Fruit fly (Drosophila melanogaster) whole organism, embryonic: ENCODE measurements around the gene park.

Source experiments
- B-H1 ChIP-seq: fragments of 200-800 bp; sonication (Bioruptor generic); IDR thresholded peaks from 3 replicates; pipeline ENCODE4 v1.3.6; 2022; ENCODE audit warnings: missing biosample characterization, missing genetic modification characterization
- B-H2 ChIP-seq: fragments of 200-800 bp; sonication (Bioruptor generic); optimal IDR thresholded peaks from 2 replicates; lab custom pipeline; 2018; ENCODE audit warnings: missing biosample characterization, mild to moderate bottlenecking, missing genetic modification characterization
- CG10366 ChIP-seq: fragments of 200-800 bp; sonication (Bioruptor generic); IDR thresholded peaks from 2 replicates; pipeline ENCODE4 v1.3.6; 2022; ENCODE audit warnings: missing biosample characterization, missing genetic modification characterization
- CG11504 ChIP-seq: fragments of 200-800 bp; sonication (Bioruptor generic); optimal IDR thresholded peaks from 3 replicates; lab custom pipeline; 2019; ENCODE audit warnings: missing biosample characterization, mild to moderate bottlenecking, missing genetic modification characterization, moderate library complexity
- CG12391 ChIP-seq: fragments of 200-800 bp; sonication (Bioruptor generic); optimal IDR thresholded peaks from 3 replicates; lab custom pipeline; 2018; ENCODE audit warnings: missing biosample characterization, mild to moderate bottlenecking, missing genetic modification characterization, moderate library complexity
- CG13123 ChIP-seq: fragments of 200-800 bp; sonication (Bioruptor generic); optimal IDR thresholded peaks from 2 replicates; lab custom pipeline; 2016; ENCODE audit warnings: missing biosample characterization, missing genetic modification characterization
- CG13287 ChIP-seq: fragments of 200-800 bp; sonication (Bioruptor generic); IDR thresholded peaks from 2 replicates; pipeline ENCODE4 v1.3.6; 2022; ENCODE audit warnings: missing biosample characterization, missing genetic modification characterization; ENCODE audit not compliant: partially characterized antibody
- CG14965 ChIP-seq: fragments of 200-800 bp; sonication (Bioruptor generic); optimal IDR thresholded peaks from 2 replicates; lab custom pipeline; 2016; ENCODE audit warnings: missing biosample characterization, missing genetic modification characterization, borderline replicate concordance
- CG15514 ChIP-seq: fragments of 200-800 bp; sonication (Bioruptor generic); optimal IDR thresholded peaks from 3 replicates; lab custom pipeline; 2017; ENCODE audit warnings: missing biosample characterization, missing genetic modification characterization, mild to moderate bottlenecking, moderate library complexity, missing genetic modification reagents
- CG1603 ChIP-seq: fragments of 200-800 bp; sonication (Bioruptor generic); optimal IDR thresholded peaks from 2 replicates; lab custom pipeline; 2019; ENCODE audit warnings: missing biosample characterization, mild to moderate bottlenecking, missing genetic modification characterization, moderate library complexity
- CG18599 ChIP-seq: fragments of 200-800 bp; sonication (Bioruptor generic); optimal IDR thresholded peaks from 3 replicates; lab custom pipeline; 2017; ENCODE audit warnings: missing biosample characterization, missing genetic modification characterization, mild to moderate bottlenecking, moderate library complexity, missing genetic modification reagents
- CG2875 ChIP-seq: fragments of 200-800 bp; sonication (Bioruptor generic); optimal IDR thresholded peaks from 2 replicates; lab custom pipeline; 2017; ENCODE audit warnings: missing biosample characterization, mild to moderate bottlenecking, missing genetic modification characterization, missing genetic modification reagents
- CG32767 ChIP-seq: fragments of 200-800 bp; sonication (Bioruptor generic); IDR thresholded peaks from 2 replicates; pipeline ENCODE4 v1.3.6; 2022; ENCODE audit warnings: missing biosample characterization, missing genetic modification characterization
- CG33213 ChIP-seq: fragments of 200-800 bp; sonication (Bioruptor generic); optimal IDR thresholded peaks from 3 replicates; lab custom pipeline; 2016; ENCODE audit warnings: missing biosample characterization, missing genetic modification characterization
- CG3838 ChIP-seq: fragments of 200-800 bp; sonication (Bioruptor generic); optimal IDR thresholded peaks from 3 replicates; lab custom pipeline; 2016; ENCODE audit warnings: missing biosample characterization, missing genetic modification characterization
- CG3847 ChIP-seq: fragments of 200-800 bp; sonication (Bioruptor generic); IDR thresholded peaks from 2 replicates; pipeline ENCODE4 v1.3.6; 2022; ENCODE audit warnings: missing biosample characterization, missing genetic modification characterization
- CG4617 ChIP-seq: fragments of 200-800 bp; sonication (Bioruptor generic); optimal IDR thresholded peaks from 3 replicates; lab custom pipeline; 2016; ENCODE audit warnings: missing biosample characterization, missing genetic modification characterization, borderline replicate concordance
- CG6272 ChIP-seq: fragments of 200-800 bp; sonication (Bioruptor generic); IDR thresholded peaks from 2 replicates; pipeline ENCODE4 v1.3.6; 2022; ENCODE audit warnings: missing biosample characterization, missing genetic modification characterization
- CG7963 ChIP-seq: fragments of 200-800 bp; sonication (Bioruptor generic); IDR thresholded peaks from 3 replicates; pipeline ENCODE4 v1.3.6; 2022; ENCODE audit warnings: missing biosample characterization, missing genetic modification characterization; ENCODE audit not compliant: partially characterized antibody
- CoRest ChIP-seq: fragments of 200-800 bp; sonication (Bioruptor generic); optimal IDR thresholded peaks from 3 replicates; lab custom pipeline; 2018; ENCODE audit warnings: missing biosample characterization, mild to moderate bottlenecking, missing genetic modification characterization, moderate library complexity
- CrebB ChIP-seq: fragments of 200-800 bp; sonication (Bioruptor generic); optimal IDR thresholded peaks from 3 replicates; lab custom pipeline; 2018; ENCODE audit warnings: missing biosample characterization, mild to moderate bottlenecking, missing genetic modification characterization
- Dbx ChIP-seq: fragments of 200-800 bp; sonication (Bioruptor generic); IDR thresholded peaks from 3 replicates; pipeline ENCODE4 v1.3.6; 2022; ENCODE audit warnings: missing biosample characterization, missing genetic modification characterization
- Doc3 ChIP-seq: fragments of 200-800 bp; sonication (Bioruptor generic); IDR thresholded peaks from 3 replicates; pipeline ENCODE4 v1.3.6; 2022; ENCODE audit warnings: missing biosample characterization, missing genetic modification characterization; ENCODE audit not compliant: partially characterized antibody
- E2f1 ChIP-seq: fragments of 200-800 bp; sonication (Bioruptor generic); IDR thresholded peaks from 2 replicates; pipeline ENCODE4 v1.3.6; 2022; ENCODE audit warnings: missing biosample characterization, missing genetic modification characterization
- Fer1 ChIP-seq: fragments of 200-800 bp; sonication (Bioruptor generic); optimal IDR thresholded peaks from 2 replicates; lab custom pipeline; 2017; ENCODE audit warnings: missing biosample characterization, mild to moderate bottlenecking, missing genetic modification characterization
- Hand ChIP-seq: fragments of 200-800 bp; sonication (Bioruptor generic); optimal IDR thresholded peaks from 2 replicates; lab custom pipeline; 2017; ENCODE audit warnings: mild to moderate bottlenecking, missing biosample characterization, missing genetic modification reagents, missing genetic modification characterization
- Hr3 ChIP-seq: fragments of 200-800 bp; sonication (Bioruptor generic); optimal IDR thresholded peaks from 3 replicates; lab custom pipeline; 2016; ENCODE audit warnings: missing biosample characterization, missing genetic modification characterization
- Jarid2 ChIP-seq: fragments of 200-800 bp; sonication (Bioruptor generic); optimal IDR thresholded peaks from 3 replicates; lab custom pipeline; 2017; ENCODE audit warnings: mild to moderate bottlenecking, missing biosample characterization, missing genetic modification reagents, missing genetic modification characterization
- MTF-1 ChIP-seq: fragments of 200-800 bp; sonication (Bioruptor generic); optimal IDR thresholded peaks from 2 replicates; lab custom pipeline; 2018; ENCODE audit warnings: missing biosample characterization, mild to moderate bottlenecking, missing genetic modification characterization, borderline replicate concordance
- Sry-δ ChIP-seq: fragments of 200-800 bp; sonication (Bioruptor generic); optimal IDR thresholded peaks from 2 replicates; lab custom pipeline; 2016; ENCODE audit warnings: missing biosample characterization, missing genetic modification characterization
- Xbp1 ChIP-seq: fragments of 200-800 bp; sonication (Bioruptor generic); optimal IDR thresholded peaks from 3 replicates; lab custom pipeline; 2016; ENCODE audit warnings: missing biosample characterization, mild to moderate bottlenecking, missing genetic modification characterization
- abd-A ChIP-seq: fragments of 200-800 bp; sonication (Bioruptor generic); optimal IDR thresholded peaks from 3 replicates; lab custom pipeline; 2019; ENCODE audit warnings: missing biosample characterization, mild to moderate bottlenecking, missing genetic modification characterization, moderate library complexity
- bab2 ChIP-seq: fragments of 200-800 bp; sonication (Bioruptor generic); optimal IDR thresholded peaks from 2 replicates; lab custom pipeline; 2016; ENCODE audit warnings: missing biosample characterization, missing genetic modification characterization
- cad ChIP-seq: fragments of >200 bp; optimal IDR thresholded peaks from 2 replicates; lab custom pipeline; 2017; ENCODE audit warnings: missing biosample characterization, missing genetic modification characterization
- chif ChIP-seq, 2 experiments: fragments of 200-800 bp; sonication (Bioruptor generic); optimal IDR thresholded peaks; 3 replicates each; lab custom pipeline; 2016; ENCODE audit warnings: missing biosample characterization in 2 of 2, missing genetic modification characterization in 2 of 2
- chn ChIP-seq: fragments of 200-800 bp; sonication (Bioruptor generic); optimal IDR thresholded peaks from 2 replicates; lab custom pipeline; 2016; ENCODE audit warnings: missing biosample characterization, missing genetic modification characterization
- dan ChIP-seq: fragments of 200-800 bp; sonication (Bioruptor generic); IDR thresholded peaks from 2 replicates; pipeline ENCODE4 v1.3.6; 2022; ENCODE audit warnings: missing biosample characterization, missing genetic modification characterization
- ewg ChIP-seq: fragments of 200-800 bp; sonication (Bioruptor generic); optimal IDR thresholded peaks from 3 replicates; lab custom pipeline; 2017; ENCODE audit warnings: mild to moderate bottlenecking, missing biosample characterization, missing genetic modification reagents, missing genetic modification characterization
- fu2 ChIP-seq: fragments of 200-800 bp; sonication (Bioruptor generic); optimal IDR thresholded peaks from 2 replicates; lab custom pipeline; 2016; ENCODE audit warnings: missing biosample characterization, missing genetic modification characterization
- gro ChIP-seq: fragments of 200-800 bp; sonication (Bioruptor generic); optimal IDR thresholded peaks from 2 replicates; lab custom pipeline; 2016; ENCODE audit warnings: missing biosample characterization, missing genetic modification characterization
- jumu ChIP-seq: fragments of 200-800 bp; sonication (Bioruptor generic); optimal IDR thresholded peaks from 3 replicates; lab custom pipeline; 2016; ENCODE audit warnings: missing biosample characterization, missing genetic modification characterization
- kni ChIP-seq: fragments of 200-800 bp; sonication (Bioruptor generic); optimal IDR thresholded peaks from 3 replicates; lab custom pipeline; 2017; ENCODE audit warnings: mild to moderate bottlenecking, missing biosample characterization, missing genetic modification reagents, missing genetic modification characterization
- nau ChIP-seq: fragments of 200-800 bp; sonication (Bioruptor generic); optimal IDR thresholded peaks from 3 replicates; lab custom pipeline; 2017; ENCODE audit warnings: missing biosample characterization, mild to moderate bottlenecking, missing genetic modification characterization, missing genetic modification reagents
- nmo ChIP-seq: fragments of 200-800 bp; sonication (Bioruptor generic); optimal IDR thresholded peaks from 2 replicates; lab custom pipeline; 2018; ENCODE audit warnings: missing biosample characterization, mild to moderate bottlenecking, missing genetic modification characterization, moderate library complexity
- psq ChIP-seq: fragments of 200-800 bp; sonication (Bioruptor generic); optimal IDR thresholded peaks from 2 replicates; lab custom pipeline; 2017; ENCODE audit warnings: missing biosample characterization, missing genetic modification characterization
- pzg ChIP-seq: fragments of 200-800 bp; sonication (Bioruptor generic); optimal IDR thresholded peaks from 3 replicates; lab custom pipeline; 2018; ENCODE audit warnings: missing biosample characterization, mild to moderate bottlenecking, missing genetic modification characterization, moderate library complexity
- seq ChIP-seq: fragments of 200-800 bp; sonication (Bioruptor generic); IDR thresholded peaks from 2 replicates; pipeline ENCODE4 v1.3.6; 2022; ENCODE audit warnings: missing biosample characterization, missing genetic modification characterization
- slbo ChIP-seq: fragments of 200-800 bp; sonication (Bioruptor generic); IDR thresholded peaks from 2 replicates; pipeline ENCODE4 v1.3.6; 2022; ENCODE audit warnings: missing biosample characterization, missing genetic modification characterization
- tin ChIP-seq: fragments of 200-800 bp; sonication (Bioruptor generic); optimal IDR thresholded peaks from 3 replicates; lab custom pipeline; 2016; ENCODE audit warnings: missing biosample characterization, missing genetic modification characterization
- z ChIP-seq: fragments of 200-800 bp; sonication (Bioruptor generic); IDR thresholded peaks from 3 replicates; pipeline ENCODE4 v1.3.6; 2022; ENCODE audit warnings: missing biosample characterization, missing genetic modification characterization

park gene

dm6 chr3L:21196563-21196962, at the start of gene park, which contains the start of gene Targ3 (continued):
- TF ChIP-seq Jarid2 (GFP tag; lab: Kevin White, UChicago): no peak
- TF ChIP-seq fu2: peak; percentile 21
- TF ChIP-seq CG14965: no peak
- TF ChIP-seq CG32767: no peak
- TF ChIP-seq z (GFP tag; lab: Robert Waterston, UW): no peak
- no peak for TF ChIP-seq gro
- TF ChIP-seq CG15514: peak; percentile 41
- TF ChIP-seq CG11504 (tag; lab: Kevin White, UChicago): peak; percentile 17
- no peak for TF ChIP-seq Hand (GFP tag; lab: Kevin White, UChicago)
- no peak for TF ChIP-seq dan
- TF ChIP-seq chn (GFP tag; lab: Kevin White, UChicago): no peak
- peak; percentile 49 for TF ChIP-seq CG13287 (GFP tag; lab: Robert Waterston, UW)
- TF ChIP-seq bab2 (GFP tag; lab: Kevin White, UChicago): no peak
- TF ChIP-seq CrebB: no peak
- no peak for TF ChIP-seq cad (GFP tag; lab: Kevin White, UChicago)
- TF ChIP-seq pzg (GFP tag; lab: Kevin White, UChicago): peak; percentile 86
- TF ChIP-seq CG1603 (tag; lab: Kevin White, UChicago): peak; percentile 68
- TF ChIP-seq Hr3 (GFP tag; lab: Kevin White, UChicago): peak; percentile 1
- peak; percentile 65 for TF ChIP-seq CG3847
- TF ChIP-seq CG2875 (GFP tag; lab: Kevin White, UChicago): no peak
- TF ChIP-seq CoRest (tag; lab: Kevin White, UChicago): peak; percentile 31
- TF ChIP-seq Fer1 (GFP tag; lab: Kevin White, UChicago): peak; percentile 19
- TF ChIP-seq Doc3: 0 out of 3 replicates have a peak, but pooled peaks have one; percentile 23
- no peak for TF ChIP-seq seq (GFP tag; lab: Robert Waterston, UW)
- no peak for TF ChIP-seq jumu (GFP tag; lab: Kevin White, UChicago)
- no peak for TF ChIP-seq tin (GFP tag; lab: Kevin White, UChicago)
- peak; percentile 4 for TF ChIP-seq abd-A (tag; lab: Kevin White, UChicago)
- TF ChIP-seq slbo (GFP tag; lab: Robert Waterston, UW): peak; percentile 71
- peak; percentile 16 to 17 for TF ChIP-seq chif (GFP tag; optimal IDR thresholded peaks at IDR 0.05; lab: Kevin White, UChicago)
- no peak for TF ChIP-seq CG7963
- TF ChIP-seq CG4617 (GFP tag; lab: Kevin White, UChicago): peak; percentile 57
- no peak for TF ChIP-seq MTF-1 (GFP tag; lab: Kevin White, UChicago)
- TF ChIP-seq Dbx (GFP tag; lab: Robert Waterston, UW): 0 out of 3 replicates have a peak, but pooled peaks have one; percentile 40
- peak; percentile 11 for TF ChIP-seq ewg
- TF ChIP-seq kni (GFP tag; lab: Kevin White, UChicago): no peak
- no peak for TF ChIP-seq psq (GFP tag; lab: Kevin White, UChicago)
- 0 out of 2 replicates have a peak, but pooled peaks have one; percentile 11 for TF ChIP-seq CG6272 (GFP tag; lab: Robert Waterston, UW)
- TF ChIP-seq CG18599 (GFP tag; lab: Kevin White, UChicago): no peak
- no peak for TF ChIP-seq nau
- TF ChIP-seq CG33213 (GFP tag; lab: Kevin White, UChicago): peak; percentile 32
- no peak for TF ChIP-seq E2f1 (GFP tag; lab: Robert Waterston, UW)
- peak; percentile 19; the same call in 1 of the 2 replicates for TF ChIP-seq CG10366 (GFP tag; lab: Robert Waterston, UW)
- no peak for TF ChIP-seq CG3838 (GFP tag; lab: Kevin White, UChicago)
- peak; percentile 20 for TF ChIP-seq Sry-δ (GFP tag; lab: Kevin White, UChicago)
- peak; percentile 8 for TF ChIP-seq B-H2 (GFP tag; lab: Kevin White, UChicago)
- peak; percentile 60 for TF ChIP-seq Xbp1
- peak; percentile 7 for TF ChIP-seq nmo (GFP tag; lab: Kevin White, UChicago)
- TF ChIP-seq CG13123 (GFP tag; lab: Kevin White, UChicago): peak; percentile 10
- no peak for TF ChIP-seq B-H1 (GFP tag; lab: Robert Waterston, UW)
- no peak for TF ChIP-seq CG12391
